Worm (Caenorhabditis elegans) whole organism, L4/young adult: ENCODE results near the gene ZK218.1.

ENCODE experiments used
- W03F9.2 ChIP-seq: fragments of 150-350 bp; optimal IDR thresholded peaks from 2 replicates; lab custom pipeline; 2014; ENCODE audit warnings: missing biosample characterization, missing genetic modification characterization
- dao-5 ChIP-seq: sonication (generic microtip); optimal IDR thresholded peaks from 2 replicates; lab custom pipeline; 2016; ENCODE audit warnings: missing genotype, missing genetic modification characterization, moderate library complexity, missing compliant biosample characterization
- him-1 ChIP-seq: sonication (generic microtip); optimal IDR thresholded peaks from 2 replicates; lab custom pipeline; 2016; ENCODE audit warnings: missing genotype, missing genetic modification reagents, missing genetic modification characterization, missing compliant biosample characterization

ce11 chrV:17105483-17105882 is 13.1 kb downstream of the ZK218.1 start, which contains the start of gene ZK218.7:
- no peak for TF ChIP-seq dao-5
- TF ChIP-seq him-1 (tag; lab: Kevin White, UChicago), result no peak
- no peak for TF ChIP-seq W03F9.2
